Fruit fly (Drosophila melanogaster) whole organism, embryonic: ENCODE data around the gene CG4577.

Experiments used
- Blimp-1 ChIP-seq: fragments of 200-800 bp; sonication (Bioruptor generic); optimal IDR thresholded peaks from 3 replicates; lab custom pipeline; 2018; ENCODE audit warnings: missing biosample characterization, missing genetic modification characterization, mild to moderate bottlenecking, moderate library complexity, missing genetic modification reagents
- CG11723 ChIP-seq: fragments of 200-800 bp; sonication (Bioruptor generic); optimal IDR thresholded peaks from 2 replicates; lab custom pipeline; 2017; ENCODE audit warnings: missing biosample characterization, mild to moderate bottlenecking, missing genetic modification characterization
- CG13894 ChIP-seq: fragments of 200-800 bp; sonication (Bioruptor generic); optimal IDR thresholded peaks from 3 replicates; lab custom pipeline; 2018; ENCODE audit warnings: missing biosample characterization, mild to moderate bottlenecking, missing genetic modification characterization, moderate library complexity
- CG14667 ChIP-seq: fragments of 200-800 bp; sonication (Bioruptor generic); IDR thresholded peaks from 2 replicates; pipeline ENCODE4 v1.3.6; 2022; ENCODE audit warnings: missing biosample characterization, missing genetic modification characterization
- CG15696 ChIP-seq: fragments of 200-800 bp; sonication (Bioruptor generic); optimal IDR thresholded peaks from 2 replicates; lab custom pipeline; 2019; ENCODE audit warnings: missing biosample characterization, mild to moderate bottlenecking, missing genetic modification characterization, moderate library complexity
- CG17186 ChIP-seq: fragments of 200-800 bp; sonication (Bioruptor generic); optimal IDR thresholded peaks from 3 replicates; lab custom pipeline; 2017; ENCODE audit warnings: missing biosample characterization, missing genetic modification reagents, missing genetic modification characterization
- CG32772 ChIP-seq: fragments of 200-800 bp; sonication (Bioruptor generic); IDR thresholded peaks from 2 replicates; pipeline ENCODE4 v1.3.6; 2022; ENCODE audit warnings: missing biosample characterization, missing genetic modification characterization
- CG3726 ChIP-seq: fragments of 200-800 bp; sonication (Bioruptor generic); IDR thresholded peaks from 3 replicates; pipeline ENCODE4, ENCODE4 v1.3.6; 2022; ENCODE audit warnings: missing biosample characterization, missing genetic modification characterization
- CG3838 ChIP-seq: fragments of 200-800 bp; sonication (Bioruptor generic); optimal IDR thresholded peaks from 3 replicates; lab custom pipeline; 2016; ENCODE audit warnings: missing biosample characterization, missing genetic modification characterization
- CG5180 ChIP-seq: fragments of 200-800 bp; sonication (Bioruptor generic); optimal IDR thresholded peaks from 3 replicates; lab custom pipeline; 2017; ENCODE audit warnings: missing biosample characterization, missing genetic modification characterization, mild to moderate bottlenecking, moderate library complexity, missing genetic modification reagents
- CG5953 ChIP-seq: fragments of 200-800 bp; sonication (Bioruptor generic); IDR thresholded peaks from 2 replicates; pipeline ENCODE4 v1.3.6; 2022; ENCODE audit warnings: missing biosample characterization, missing genetic modification characterization
- CG6683 ChIP-seq: fragments of 200-800 bp; sonication (Bioruptor generic); optimal IDR thresholded peaks from 2 replicates; lab custom pipeline; 2017; ENCODE audit warnings: missing biosample characterization, mild to moderate bottlenecking, missing genetic modification characterization, missing genetic modification reagents
- CG6791 ChIP-seq: fragments of 200-800 bp; sonication (Bioruptor generic); IDR thresholded peaks from 3 replicates; pipeline ENCODE4 v1.3.6; 2022; ENCODE audit warnings: missing biosample characterization, missing genetic modification characterization; ENCODE audit not compliant: partially characterized antibody
- CG7556 ChIP-seq: fragments of 200-800 bp; sonication (Bioruptor generic); optimal IDR thresholded peaks from 2 replicates; lab custom pipeline; 2017; ENCODE audit warnings: missing biosample characterization, mild to moderate bottlenecking, missing genetic modification characterization
- CG8290 ChIP-seq, 3 experiments: fragments of 200-800 bp; sonication (Bioruptor generic); optimal IDR thresholded peaks; 2 replicates each; lab custom pipeline; 2016 to 2019; ENCODE audit warnings: missing biosample characterization in 3 of 3, missing genetic modification characterization in 3 of 3, mild to moderate bottlenecking in 2 of 3, moderate library complexity in 1 of 3
- CHES-1-like ChIP-seq: fragments of 200-800 bp; sonication (Bioruptor generic); optimal IDR thresholded peaks from 2 replicates; lab custom pipeline; 2016; ENCODE audit warnings: missing biosample characterization, missing genetic modification characterization
- Camta ChIP-seq: fragments of 200-800 bp; sonication (Bioruptor generic); optimal IDR thresholded peaks from 2 replicates; lab custom pipeline; 2016; ENCODE audit warnings: missing biosample characterization, missing genetic modification characterization
- CkIIα-i1 ChIP-seq: fragments of 200-800 bp; sonication (Bioruptor generic); IDR thresholded peaks from 2 replicates; pipeline ENCODE4 v1.3.6; 2022; ENCODE audit warnings: missing biosample characterization, missing genetic modification characterization
- Dfd ChIP-seq, 2 experiments: fragments of >200 bp; optimal IDR thresholded peaks; 2 replicates each; lab custom pipeline; 2017; ENCODE audit warnings: missing biosample characterization in 2 of 2, missing genetic modification characterization in 2 of 2
- Hey ChIP-seq: fragments of 200-800 bp; sonication (Bioruptor generic); optimal IDR thresholded peaks from 3 replicates; lab custom pipeline; 2018; ENCODE audit warnings: missing biosample characterization, mild to moderate bottlenecking, missing genetic modification characterization
- Jarid2 ChIP-seq: fragments of 200-800 bp; sonication (Bioruptor generic); optimal IDR thresholded peaks from 3 replicates; lab custom pipeline; 2017; ENCODE audit warnings: mild to moderate bottlenecking, missing biosample characterization, missing genetic modification reagents, missing genetic modification characterization
- Kr ChIP-seq: fragments of 200-800 bp; sonication (Bioruptor generic); optimal IDR thresholded peaks from 2 replicates; lab custom pipeline; 2017; ENCODE audit warnings: missing biosample characterization, mild to moderate bottlenecking, missing genetic modification characterization
- Ssrp ChIP-seq: fragments of 200-800 bp; sonication (Bioruptor generic); optimal IDR thresholded peaks from 2 replicates; lab custom pipeline; 2018; ENCODE audit warnings: missing biosample characterization, mild to moderate bottlenecking, missing genetic modification characterization, moderate library complexity
- Vsx1 ChIP-seq: fragments of 200-800 bp; sonication (Bioruptor generic); optimal IDR thresholded peaks from 2 replicates; lab custom pipeline; 2017; ENCODE audit warnings: missing biosample characterization, mild to moderate bottlenecking, missing genetic modification characterization, missing genetic modification reagents
- Xbp1 ChIP-seq: fragments of 200-800 bp; sonication (Bioruptor generic); optimal IDR thresholded peaks from 3 replicates; lab custom pipeline; 2016; ENCODE audit warnings: missing biosample characterization, mild to moderate bottlenecking, missing genetic modification characterization
- ato ChIP-seq: fragments of 200-800 bp; sonication (Bioruptor generic); IDR thresholded peaks from 2 replicates; pipeline ENCODE4 v1.3.6; 2022; ENCODE audit warnings: missing biosample characterization, missing genetic modification characterization; ENCODE audit not compliant: partially characterized antibody
- az2 ChIP-seq: fragments of 200-800 bp; sonication (Bioruptor generic); optimal IDR thresholded peaks from 3 replicates; lab custom pipeline; 2016; ENCODE audit warnings: missing biosample characterization, missing genetic modification characterization
- chif ChIP-seq, 2 experiments: fragments of 200-800 bp; sonication (Bioruptor generic); optimal IDR thresholded peaks; 3 replicates each; lab custom pipeline; 2016; ENCODE audit warnings: missing biosample characterization in 2 of 2, missing genetic modification characterization in 2 of 2
- chn ChIP-seq: fragments of 200-800 bp; sonication (Bioruptor generic); optimal IDR thresholded peaks from 2 replicates; lab custom pipeline; 2016; ENCODE audit warnings: missing biosample characterization, missing genetic modification characterization
- dati ChIP-seq: fragments of 200-800 bp; sonication (Bioruptor generic); IDR thresholded peaks from 2 replicates; pipeline ENCODE4 v1.3.6; 2022; ENCODE audit warnings: missing biosample characterization, missing genetic modification characterization
- disco-r ChIP-seq: fragments of 200-800 bp; sonication (Bioruptor generic); optimal IDR thresholded peaks from 2 replicates; lab custom pipeline; 2016; ENCODE audit warnings: missing biosample characterization, missing genetic modification characterization
- fu2 ChIP-seq: fragments of 200-800 bp; sonication (Bioruptor generic); optimal IDR thresholded peaks from 2 replicates; lab custom pipeline; 2016; ENCODE audit warnings: missing biosample characterization, missing genetic modification characterization
- grau ChIP-seq: fragments of 200-800 bp; optimal IDR thresholded peaks from 3 replicates; lab custom pipeline; 2019; ENCODE audit warnings: missing biosample characterization, mild to moderate bottlenecking, missing genetic modification characterization, moderate library complexity
- gt ChIP-seq: fragments of 200-800 bp; sonication (Bioruptor generic); IDR thresholded peaks from 2 replicates; pipeline ENCODE4 v1.3.6; 2022; ENCODE audit warnings: missing biosample characterization, missing genetic modification characterization
- h ChIP-seq: fragments of >200 bp; optimal IDR thresholded peaks from 2 replicates; lab custom pipeline; 2017
- insv ChIP-seq, 2 experiments: fragments of 200-800 bp; sonication (Bioruptor generic); optimal IDR thresholded peaks; 3 replicates each; lab custom pipeline; 2016 to 2018; ENCODE audit warnings: missing biosample characterization in 2 of 2, missing genetic modification characterization in 2 of 2
- kni ChIP-seq: fragments of 200-800 bp; sonication (Bioruptor generic); optimal IDR thresholded peaks from 3 replicates; lab custom pipeline; 2017; ENCODE audit warnings: mild to moderate bottlenecking, missing biosample characterization, missing genetic modification reagents, missing genetic modification characterization
- nau ChIP-seq: fragments of 200-800 bp; sonication (Bioruptor generic); optimal IDR thresholded peaks from 3 replicates; lab custom pipeline; 2017; ENCODE audit warnings: missing biosample characterization, mild to moderate bottlenecking, missing genetic modification characterization, missing genetic modification reagents
- nerfin-2 ChIP-seq: fragments of 200-800 bp; sonication (Bioruptor generic); IDR thresholded peaks from 2 replicates; pipeline ENCODE4 v1.3.6; 2022; ENCODE audit warnings: missing biosample characterization, missing genetic modification characterization; ENCODE audit not compliant: partially characterized antibody
- ranshi ChIP-seq: fragments of 200-800 bp; sonication (Bioruptor generic); IDR thresholded peaks from 2 replicates; pipeline ENCODE4 v1.3.6; 2022; ENCODE audit warnings: missing biosample characterization, missing genetic modification characterization
- scrt ChIP-seq: fragments of 200-800 bp; sonication (Bioruptor generic); optimal IDR thresholded peaks from 2 replicates; lab custom pipeline; 2018; ENCODE audit warnings: missing biosample characterization, mild to moderate bottlenecking, missing genetic modification characterization, moderate library complexity
- sens ChIP-seq: fragments of 200-800 bp; sonication (Bioruptor generic); peaks from one replicate; lab custom pipeline; 2016; ENCODE audit warnings: missing biosample characterization, missing genetic modification characterization
- tio ChIP-seq: fragments of 200-800 bp; sonication (Bioruptor generic); optimal IDR thresholded peaks from 2 replicates; lab custom pipeline; 2017; ENCODE audit warnings: missing biosample characterization, missing genetic modification characterization, inconsistent platforms
- tna ChIP-seq: fragments of 200-800 bp; sonication (Bioruptor generic); IDR thresholded peaks from 2 replicates; pipeline ENCODE4 v1.3.6; 2022; ENCODE audit warnings: missing biosample characterization, missing genetic modification characterization; ENCODE audit not compliant: partially characterized antibody
- wek ChIP-seq: fragments of 200-800 bp; sonication (Bioruptor generic); optimal IDR thresholded peaks from 3 replicates; lab custom pipeline; 2018; ENCODE audit warnings: missing biosample characterization, mild to moderate bottlenecking, missing genetic modification characterization, moderate library complexity
- wor ChIP-seq: fragments of 200-800 bp; sonication (Bioruptor generic); IDR thresholded peaks from 2 replicates; pipeline ENCODE4 v1.3.6; 2022; ENCODE audit warnings: missing biosample characterization, missing genetic modification characterization

Gene CG4577

dm6 chr2L:1143286-1143685 is 8.8 kb downstream of the CG4577 start (continued):
- no peak for TF ChIP-seq Xbp1 (GFP tag; lab: Kevin White, UChicago)
- TF ChIP-seq, all 482 proteins: peak for 7

DNA sequence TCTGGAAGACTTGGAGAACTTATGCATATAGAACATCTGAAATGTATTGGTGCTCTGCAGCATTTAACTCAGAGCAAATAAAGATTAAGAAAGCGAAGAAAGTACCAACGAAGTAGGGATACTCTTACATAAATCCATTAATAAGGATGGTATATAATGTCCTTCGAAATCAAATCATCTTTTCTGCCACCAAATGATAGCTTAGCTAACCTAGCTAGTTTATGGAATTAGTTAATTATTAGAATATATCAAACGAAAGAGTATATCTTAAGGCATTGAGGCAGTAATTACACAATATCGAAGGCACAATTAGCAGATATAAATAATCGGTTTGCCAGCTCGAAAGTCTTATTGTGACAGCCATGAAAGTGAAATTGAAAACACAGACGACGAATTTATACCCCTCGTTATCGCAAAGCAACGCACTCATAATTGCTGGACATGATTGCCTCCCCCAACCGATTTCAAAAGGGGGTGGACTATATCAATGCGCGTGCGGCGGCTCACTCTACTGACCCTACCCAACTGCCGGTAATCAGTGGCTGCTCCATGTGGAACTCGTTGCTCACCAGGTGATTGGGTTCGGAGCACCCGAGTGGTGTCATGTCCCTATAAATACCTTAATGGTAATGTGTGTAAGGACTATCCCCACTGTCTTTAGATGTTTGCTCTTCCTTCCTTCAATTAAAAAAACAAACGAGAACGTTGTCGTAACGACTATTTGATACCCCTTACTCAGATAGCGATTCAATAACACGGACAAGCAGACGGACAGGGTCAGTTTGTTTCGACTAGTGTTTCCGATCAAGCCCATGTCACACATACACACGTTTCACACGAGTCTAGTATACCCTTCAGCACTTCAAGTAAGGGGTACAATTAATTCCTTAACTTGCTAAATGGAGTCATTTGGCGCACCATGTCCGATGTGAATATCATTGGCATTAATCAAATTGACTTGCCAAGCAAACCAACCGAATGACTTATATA is 10.2 kb downstream of the CG4577 start:
- TF ChIP-seq ranshi (peak; percentile 45; the same call in 1 of the 2 replicates), wor (no peak), Dfd (GFP tag; optimal IDR thresholded peaks at IDR 0.05; lab: Kevin White, UChicago) (no peak), Kr (GFP tag; lab: Kevin White, UChicago) (no peak), insv (GFP tag; optimal IDR thresholded peaks at IDR 0.05; lab: Kevin White, UChicago) (no peak), Jarid2 (GFP tag; lab: Kevin White, UChicago) (no peak), CG3838 (no peak), sens (GFP tag; lab: Kevin White, UChicago) (peak; percentile 93), CG5953 (no peak), Vsx1 (GFP tag; lab: Kevin White, UChicago) (no peak), Blimp-1 (GFP tag; lab: Kevin White, UChicago) (peak; percentile 72), CG6683 (GFP tag; lab: Kevin White, UChicago) (no peak), CG15696 (tag; lab: Kevin White, UChicago) (no peak), gt (0 out of 2 replicates have a peak, but pooled peaks have one; percentile 9), CG5180 (GFP tag; lab: Kevin White, UChicago) (no peak), fu2 (no peak), wek (no peak), disco-r (GFP tag; lab: Kevin White, UChicago) (no peak), CG17186 (no peak), CG13894 (tag; lab: Kevin White, UChicago) (peak; percentile 31), Camta (GFP tag; lab: Kevin White, UChicago) (peak; percentile 18), CG8290 (GFP tag; optimal IDR thresholded peaks at IDR 0.05; lab: Kevin White, UChicago) (no peak), CG8290 (tag; optimal IDR thresholded peaks at IDR 0.05; lab: Kevin White, UChicago) (peak in 1 of 2 experiments; percentile 57), chif (GFP tag; optimal IDR thresholded peaks at IDR 0.05; lab: Kevin White, UChicago) (peak; percentile 30 to 40), nerfin-2 (GFP tag; lab: Robert Waterston, UW) (no peak), CG32772 (GFP tag; lab: Robert Waterston, UW) (0 out of 2 replicates have a peak, but pooled peaks have one; percentile 12), CG6791 (GFP tag; lab: Robert Waterston, UW) (no peak), chn (peak; percentile 35), grau (tag; lab: Kevin White, UChicago) (peak; percentile 71), scrt (GFP tag; lab: Kevin White, UChicago) (no peak), dati (no peak), ato (GFP tag; lab: Robert Waterston, UW) (no peak), CHES-1-like (GFP tag; lab: Kevin White, UChicago) (peak; percentile 21), tna (GFP tag; lab: Robert Waterston, UW) (no peak), CG3726 (GFP tag; lab: Robert Waterston, UW) (no peak), CG11723 (no peak), CG7556 (GFP tag; lab: Kevin White, UChicago) (peak; percentile 28), tio (GFP tag; lab: Kevin White, UChicago) (no peak), Hey (no peak), kni (GFP tag; lab: Kevin White, UChicago) (no peak), az2 (GFP tag; lab: Kevin White, UChicago) (peak; percentile 39), nau (GFP tag; lab: Kevin White, UChicago) (no peak), Ssrp (tag; lab: Kevin White, UChicago) (peak; percentile 42), CG14667 (GFP tag; lab: Robert Waterston, UW) (no peak), h (lab: Kevin White, UChicago) (no peak), CkIIα-i1 (GFP tag; lab: Robert Waterston, UW) (no peak)
